Worm (Caenorhabditis elegans) whole organism, late embryonic: ENCODE data around the gene ZC455.1.
A peak's percentile ranks its signal among the peaks of the same experiment; 100 is the strongest.

Experiments used
- C08G9.2 ChIP-seq: sonication (generic microtip); optimal IDR thresholded peaks from 2 replicates; lab custom pipeline; 2016; ENCODE audit warnings: mild to moderate bottlenecking, missing genetic modification characterization, moderate library complexity, missing compliant biosample characterization
- F13H6.1 ChIP-seq: sonication (generic microtip); optimal IDR thresholded peaks from 2 replicates; lab custom pipeline; 2016; ENCODE audit warnings: missing genetic modification characterization, missing compliant biosample characterization
- K02D7.2 ChIP-seq: sonication (generic microtip); optimal IDR thresholded peaks from 2 replicates; lab custom pipeline; 2017; ENCODE audit warnings: mild to moderate bottlenecking, missing genetic modification characterization, missing compliant biosample characterization
- T23F11.4 ChIP-seq: fragments of 200-800 bp; sonication (Bioruptor generic); optimal IDR thresholded peaks from 2 replicates; lab custom pipeline; 2018; ENCODE audit warnings: mild to moderate bottlenecking, missing genetic modification characterization, missing compliant biosample characterization
- ama-1 ChIP-seq: fragments of 150-350 bp; optimal IDR thresholded peaks from 2 replicates; lab custom pipeline; 2014
- ceh-18 ChIP-seq: sonication (generic microtip); optimal IDR thresholded peaks from 2 replicates; lab custom pipeline; 2016; ENCODE audit warnings: missing genetic modification characterization, missing compliant biosample characterization
- ceh-30 ChIP-seq: fragments of 150-350 bp; optimal IDR thresholded peaks from 2 replicates; lab custom pipeline; 2014; ENCODE audit warnings: missing biosample characterization, missing genetic modification characterization
- ceh-31 ChIP-seq: sonication (generic microtip); optimal IDR thresholded peaks from 2 replicates; lab custom pipeline; 2016; ENCODE audit warnings: missing genetic modification characterization, missing compliant biosample characterization
- ceh-34 ChIP-seq: sonication (generic microtip); optimal IDR thresholded peaks from 2 replicates; lab custom pipeline; 2016; ENCODE audit warnings: mild to moderate bottlenecking, missing genetic modification characterization, missing compliant biosample characterization
- ceh-48 ChIP-seq: sonication (generic microtip); optimal IDR thresholded peaks from 2 replicates; lab custom pipeline; 2016; ENCODE audit warnings: missing genetic modification characterization, inconsistent platforms, missing compliant biosample characterization
- ceh-6 ChIP-seq: fragments of 200-800 bp; sonication (Bioruptor generic); optimal IDR thresholded peaks from 2 replicates; lab custom pipeline; 2018; ENCODE audit warnings: mild to moderate bottlenecking, missing genetic modification characterization, missing compliant biosample characterization
- dve-1 ChIP-seq: sonication (generic microtip); optimal IDR thresholded peaks from 2 replicates; lab custom pipeline; 2017; ENCODE audit warnings: antibody characterized with exemption, mild to moderate bottlenecking, missing genetic modification characterization, missing compliant biosample characterization
- elt-2 ChIP-seq: sonication (generic microtip); optimal IDR thresholded peaks from 2 replicates; lab custom pipeline; 2016; ENCODE audit warnings: missing genetic modification reagents, missing genetic modification characterization, missing compliant biosample characterization
- elt-4 ChIP-seq: sonication (generic microtip); optimal IDR thresholded peaks from 2 replicates; lab custom pipeline; 2016; ENCODE audit warnings: missing genetic modification characterization, missing compliant biosample characterization
- hlh-13 ChIP-seq: fragments of 200-800 bp; sonication (Bioruptor generic); optimal IDR thresholded peaks from 2 replicates; lab custom pipeline; 2018; ENCODE audit warnings: mild to moderate bottlenecking, missing genetic modification characterization, missing compliant biosample characterization
- hlh-15 ChIP-seq: sonication (generic microtip); optimal IDR thresholded peaks from 2 replicates; lab custom pipeline; 2016; ENCODE audit warnings: missing genetic modification characterization, missing compliant biosample characterization
- hlh-30 ChIP-seq: sonication (generic microtip); optimal IDR thresholded peaks from 2 replicates; lab custom pipeline; 2017; ENCODE audit warnings: antibody characterized with exemption, missing genetic modification characterization, missing compliant biosample characterization; ENCODE audit not compliant: insufficient read depth
- hlh-6 ChIP-seq: sonication (generic microtip); optimal IDR thresholded peaks from 2 replicates; lab custom pipeline; 2016; ENCODE audit warnings: missing genotype, missing genetic modification characterization, missing compliant biosample characterization
- lim-6 ChIP-seq: sonication (generic microtip); optimal IDR thresholded peaks from 2 replicates; lab custom pipeline; 2016; ENCODE audit warnings: missing genetic modification characterization, missing compliant biosample characterization
- madf-2 ChIP-seq: sonication (generic microtip); optimal IDR thresholded peaks from 2 replicates; lab custom pipeline; 2017; ENCODE audit warnings: missing genetic modification characterization, missing compliant biosample characterization
- nfya-1 ChIP-seq: sonication (generic microtip); optimal IDR thresholded peaks from 2 replicates; lab custom pipeline; 2017; ENCODE audit warnings: missing genetic modification characterization, mild to moderate bottlenecking, missing compliant biosample characterization, antibody characterized with exemption, moderate library complexity
- nhr-11 ChIP-seq: fragments of 150-350 bp; optimal IDR thresholded peaks from 2 replicates; lab custom pipeline; 2014; ENCODE audit warnings: missing biosample characterization, missing genetic modification characterization
- npax-4 ChIP-seq: sonication (generic microtip); optimal IDR thresholded peaks from 2 replicates; lab custom pipeline; 2016; ENCODE audit warnings: missing genetic modification characterization, missing compliant biosample characterization
- pag-3 ChIP-seq: sonication (generic microtip); optimal IDR thresholded peaks from 2 replicates; lab custom pipeline; 2016; ENCODE audit warnings: missing compliant biosample characterization, missing genetic modification characterization, borderline replicate concordance
- pax-1 ChIP-seq: fragments of 150-350 bp; optimal IDR thresholded peaks from 2 replicates; lab custom pipeline; 2014; ENCODE audit warnings: missing biosample characterization, missing genetic modification characterization
- pha-2 ChIP-seq: sonication (generic microtip); optimal IDR thresholded peaks from 2 replicates; lab custom pipeline; 2017; ENCODE audit warnings: mild to moderate bottlenecking, missing genetic modification characterization, missing compliant biosample characterization
- pqm-1 ChIP-seq: sonication (generic microtip); optimal IDR thresholded peaks from 2 replicates; lab custom pipeline; 2016; ENCODE audit warnings: missing genetic modification characterization, missing compliant biosample characterization
- sox-2 ChIP-seq: fragments of 200-800 bp; sonication (Bioruptor generic); IDR thresholded peaks from 2 replicates; pipeline ENCODE4 v1.3.6; 2022; ENCODE audit warnings: missing genetic modification reagents, missing genetic modification characterization, missing compliant biosample characterization
- sox-4 ChIP-seq: sonication (generic microtip); optimal IDR thresholded peaks from 2 replicates; lab custom pipeline; 2017; ENCODE audit warnings: mild to moderate bottlenecking, missing genetic modification characterization, inconsistent platforms, missing compliant biosample characterization
- syd-9 ChIP-seq: sonication (generic microtip); optimal IDR thresholded peaks from 2 replicates; lab custom pipeline; 2016; ENCODE audit warnings: mild to moderate bottlenecking, missing genetic modification characterization, moderate library complexity, missing compliant biosample characterization
- tbx-7 ChIP-seq: sonication (generic microtip); optimal IDR thresholded peaks from 2 replicates; lab custom pipeline; 2016; ENCODE audit warnings: missing genotype, missing genetic modification characterization, missing compliant biosample characterization
- unc-3 ChIP-seq, 2 experiments: fragments of 200-800 bp in 1 of 2; sonication (Bioruptor generic) in 1 of 2; sonication (generic microtip) in 1 of 2; conservative IDR thresholded peaks in 1 of 2; optimal IDR thresholded peaks in 1 of 2; 2 replicates each; pipeline versions ENCODE4 v1.3.6 to Lab custom; 2016 to 2022; ENCODE audit warnings: missing compliant biosample characterization in 2 of 2, missing genetic modification characterization in 2 of 2, missing genetic modification reagents in 1 of 2
- unc-42 ChIP-seq: sonication (generic microtip); optimal IDR thresholded peaks from 2 replicates; lab custom pipeline; 2016; ENCODE audit warnings: missing genotype, missing genetic modification characterization, missing compliant biosample characterization
- zip-5 ChIP-seq: sonication (generic microtip); optimal IDR thresholded peaks from 2 replicates; lab custom pipeline; 2016; ENCODE audit warnings: missing genetic modification characterization, missing compliant biosample characterization
- ztf-16 ChIP-seq: sonication (generic microtip); optimal IDR thresholded peaks from 2 replicates; lab custom pipeline; 2017; ENCODE audit warnings: missing genetic modification characterization, missing compliant biosample characterization

Gene ZC455.1

DNA sequence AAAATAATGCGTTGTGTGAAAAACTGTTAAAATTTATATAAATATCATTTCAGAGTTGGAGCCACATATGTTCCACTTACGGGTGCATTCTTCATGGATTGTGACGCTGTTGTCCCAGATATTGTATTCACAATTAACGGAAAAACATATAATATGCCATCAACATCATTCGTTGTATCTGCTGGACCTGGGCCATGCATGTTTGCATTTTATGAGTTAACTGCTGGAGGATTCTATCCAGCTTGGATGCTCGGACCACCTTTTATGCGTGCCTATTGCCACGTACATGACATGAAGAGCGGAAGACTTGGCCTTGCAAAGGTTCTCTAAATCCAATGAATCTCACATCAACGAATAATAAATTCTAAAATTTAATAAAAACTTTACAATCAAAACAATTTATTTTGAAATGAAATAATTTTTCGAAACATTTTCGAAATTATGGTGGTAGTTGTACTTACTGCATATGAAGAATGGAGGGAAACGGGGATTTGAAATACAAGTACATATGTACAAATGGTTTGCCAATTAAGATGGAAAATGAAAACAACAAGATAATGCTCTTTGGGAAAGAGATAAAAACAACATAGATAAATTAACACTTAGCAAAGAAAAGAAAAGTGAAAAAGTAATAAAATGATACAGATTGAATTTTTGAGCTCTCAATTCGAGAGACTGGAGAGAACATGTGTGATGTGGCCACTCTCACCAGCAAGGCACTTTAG is 29.4 kb upstream of the ZC455.1 start:
- TF ChIP-seq ceh-48 (tag; lab: Kevin White, UChicago) (no peak), hlh-6 (tag; lab: Kevin White, UChicago) (no peak), pag-3 (tag; lab: Kevin White, UChicago) (no peak), zip-5 (no peak), ztf-16 (tag; lab: Kevin White, UChicago) (no peak), nhr-11 (tag; lab: Kevin White, UChicago) (no peak), dve-1 (no peak), ceh-30 (no peak), sox-2 (GFP tag; lab: Robert Waterston, UW) (no peak), pax-1 (tag; lab: Kevin White, UChicago) (no peak), nfya-1 (no peak), elt-4 (tag; lab: Kevin White, UChicago) (no peak), C08G9.2 (tag; lab: Kevin White, UChicago) (no peak), lim-6 (tag; lab: Kevin White, UChicago) (no peak)

DNA sequence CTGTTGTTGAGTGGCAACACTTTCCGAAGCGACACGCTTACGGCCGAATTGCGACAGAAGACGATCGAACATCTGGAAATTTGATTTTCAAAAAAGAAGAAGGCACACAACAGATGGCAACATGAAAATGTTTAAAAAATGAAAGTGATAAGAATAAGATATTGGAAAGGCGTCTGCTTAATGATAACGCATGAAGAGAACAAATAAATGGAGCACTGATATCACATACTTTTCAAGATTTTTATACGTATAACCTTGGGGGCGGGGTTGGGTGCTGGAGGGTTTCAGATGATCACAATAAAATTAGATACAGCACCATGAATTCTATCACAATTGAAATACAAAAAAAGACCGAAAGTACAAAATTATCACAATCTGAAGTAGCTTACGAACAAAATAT is 28.3 kb upstream of the ZC455.1 start, which contains the start of gene C15C8.7:
C15C8.7 (minus strand) TSS at position 72 of the 400 bp plus-strand sequence.
- no peak for TF ChIP-seq C08G9.2 (tag; lab: Kevin White, UChicago)
- peak; percentile 74 for TF ChIP-seq elt-2 (tag; lab: Kevin White, UChicago)
- TF ChIP-seq pqm-1 (tag; lab: Kevin White, UChicago) = no peak
- no peak for TF ChIP-seq ama-1 (lab: Kevin White, UChicago)
- no peak for TF ChIP-seq sox-4 (tag; lab: Kevin White, UChicago)
- TF ChIP-seq tbx-7 = no peak
- no peak for TF ChIP-seq pag-3 (tag; lab: Kevin White, UChicago)
- TF ChIP-seq syd-9 (tag; lab: Kevin White, UChicago) = no peak

- TF ChIP-seq ceh-18 (tag; lab: Kevin White, UChicago) (no peak), unc-3 (GFP tag; conservative IDR thresholded peaks at IDR 0.05; lab: Robert Waterston, UW) (no peak), unc-3 (tag; optimal IDR thresholded peaks at IDR 0.05; lab: Kevin White, UChicago) (no peak), K02D7.2 (tag; lab: Kevin White, UChicago) (no peak), npax-4 (tag; lab: Kevin White, UChicago) (no peak), hlh-13 (GFP tag; lab: Kevin White, UChicago) (no peak), hlh-30 (tag; lab: Kevin White, UChicago) (no peak), T23F11.4 (GFP tag; lab: Kevin White, UChicago) (no peak), madf-2 (tag; lab: Kevin White, UChicago) (no peak), sox-2 (GFP tag; lab: Robert Waterston, UW) (no peak), ceh-34 (tag; lab: Kevin White, UChicago) (no peak), lim-6 (tag; lab: Kevin White, UChicago) (no peak), F13H6.1 (no peak), pha-2 (no peak), ceh-6 (no peak), ceh-31 (tag; lab: Kevin White, UChicago) (no peak), hlh-15 (tag; lab: Kevin White, UChicago) (no peak)
Measured at ce11 chrV:12747431-12747830, 25.9 kb upstream of the ZC455.1 start, which contains the start of gene C15C8.4. C15C8.4 (minus strand) TSS chrV:12747463.

- no peak for TF ChIP-seq ceh-34 (tag; lab: Kevin White, UChicago)
- TF ChIP-seq unc-42 (tag; lab: Kevin White, UChicago) = peak; percentile 97
Measured at ce11 chrV:12747856-12748255, 25.5 kb upstream of the ZC455.1 start, which contains the start of gene C15C8.5. C15C8.5 (plus strand) TSS chrV:12748007.
